Worm (Caenorhabditis elegans): ENCODE results near the gene F44B9.8.

ce11 chrIII:7978723-7979122, 50.7 kb downstream of the F44B9.8 start:
- TF ChIP-seq jun-1 (tag; optimal IDR thresholded peaks at IDR 0.05): no peak
- TF ChIP-seq snpc-4 (tag; optimal IDR thresholded peaks at IDR 0.05): no peak
- TF ChIP-seq ama-1 (optimal IDR thresholded peaks at IDR 0.05): no peak
- no peak for TF ChIP-seq eor-1 (tag; optimal IDR thresholded peaks at IDR 0.05)
- TF ChIP-seq skn-1 (tag; optimal IDR thresholded peaks at IDR 0.05): no peak
- TF ChIP-seq pqm-1 (tag; optimal IDR thresholded peaks at IDR 0.05): no peak
- TF ChIP-seq unc-62 (GFP tag; optimal IDR thresholded peaks at IDR 0.05): no peak
- TF ChIP-seq nhr-67 (tag; optimal IDR thresholded peaks at IDR 0.05): no peak
- TF ChIP-seq mml-1 (tag; optimal IDR thresholded peaks at IDR 0.05): no peak
- TF ChIP-seq elt-2 (tag; optimal IDR thresholded peaks at IDR 0.05): peak; percentile 63
